Fruit fly (Drosophila melanogaster) whole organism, embryonic: ENCODE results near the gene mthl11.

Source experiments
- ATbp ChIP-seq: fragments of 200-800 bp; sonication (Bioruptor generic); optimal IDR thresholded peaks from 2 replicates; lab custom pipeline; 2017; ENCODE audit warnings: missing biosample characterization, mild to moderate bottlenecking, missing genetic modification characterization, missing genetic modification reagents
- Ada2b ChIP-seq: fragments of 200-800 bp; sonication (Bioruptor generic); IDR thresholded peaks from 2 replicates; pipeline ENCODE4 v1.3.6; 2022; ENCODE audit warnings: missing biosample characterization, missing genetic modification characterization
- Atf3 ChIP-seq: fragments of 200-800 bp; sonication (Bioruptor generic); optimal IDR thresholded peaks from 3 replicates; lab custom pipeline; 2016; ENCODE audit warnings: missing biosample characterization, missing genetic modification characterization
- Atf6 ChIP-seq: fragments of 200-800 bp; sonication (Bioruptor generic); IDR thresholded peaks from 2 replicates; pipeline ENCODE4 v1.3.6; 2022; ENCODE audit warnings: missing biosample characterization, missing genetic modification characterization
- C15 ChIP-seq: fragments of 200-800 bp; sonication (Bioruptor generic); IDR thresholded peaks from 3 replicates; pipeline ENCODE4 v1.3.6; 2022; ENCODE audit warnings: missing biosample characterization, missing genetic modification characterization
- CG11398 ChIP-seq: fragments of 200-800 bp; sonication (Bioruptor generic); optimal IDR thresholded peaks from 2 replicates; lab custom pipeline; 2016; ENCODE audit warnings: missing biosample characterization, missing genetic modification characterization
- CG12219 ChIP-seq: fragments of 200-800 bp; sonication (Bioruptor generic); optimal IDR thresholded peaks from 3 replicates; lab custom pipeline; 2018; ENCODE audit warnings: missing biosample characterization, mild to moderate bottlenecking, missing genetic modification characterization
- CG12236 ChIP-seq: fragments of 200-800 bp; sonication (Bioruptor generic); optimal IDR thresholded peaks from 2 replicates; lab custom pipeline; 2016; ENCODE audit warnings: missing biosample characterization, missing genetic modification characterization
- CG14667 ChIP-seq: fragments of 200-800 bp; sonication (Bioruptor generic); IDR thresholded peaks from 2 replicates; pipeline ENCODE4 v1.3.6; 2022; ENCODE audit warnings: missing biosample characterization, missing genetic modification characterization
- CG14710 ChIP-seq: fragments of 200-800 bp; sonication (Bioruptor generic); optimal IDR thresholded peaks from 3 replicates; lab custom pipeline; 2019; ENCODE audit warnings: missing biosample characterization, mild to moderate bottlenecking, missing genetic modification characterization, moderate library complexity
- CG18262 ChIP-seq: fragments of 200-800 bp; optimal IDR thresholded peaks from 3 replicates; lab custom pipeline; 2019; ENCODE audit warnings: missing biosample characterization, mild to moderate bottlenecking, missing genetic modification characterization, moderate library complexity
- CG2202 ChIP-seq: fragments of 200-800 bp; sonication (Bioruptor generic); optimal IDR thresholded peaks from 2 replicates; lab custom pipeline; 2018; ENCODE audit warnings: missing biosample characterization, mild to moderate bottlenecking, missing genetic modification characterization
- CG2889 ChIP-seq: fragments of 200-800 bp; sonication (Bioruptor generic); IDR thresholded peaks from 3 replicates; pipeline ENCODE4 v1.3.6; 2022; ENCODE audit warnings: missing biosample characterization, missing genetic modification characterization
- CG30403 ChIP-seq: fragments of 200-800 bp; sonication (Bioruptor generic); optimal IDR thresholded peaks from 3 replicates; lab custom pipeline; 2016; ENCODE audit warnings: missing biosample characterization, missing genetic modification characterization
- CG31441 ChIP-seq: fragments of 200-800 bp; sonication (Bioruptor generic); IDR thresholded peaks from 2 replicates; pipeline ENCODE4 v1.3.6; 2022; ENCODE audit warnings: missing biosample characterization, missing genetic modification characterization
- CG32772 ChIP-seq: fragments of 200-800 bp; sonication (Bioruptor generic); IDR thresholded peaks from 2 replicates; pipeline ENCODE4 v1.3.6; 2022; ENCODE audit warnings: missing biosample characterization, missing genetic modification characterization
- CG3407 ChIP-seq: fragments of 200-800 bp; sonication (Bioruptor generic); optimal IDR thresholded peaks from 2 replicates; lab custom pipeline; 2018; ENCODE audit warnings: missing biosample characterization, mild to moderate bottlenecking, missing genetic modification characterization
- CG5245 ChIP-seq: fragments of 200-800 bp; sonication (Bioruptor generic); optimal IDR thresholded peaks from 3 replicates; lab custom pipeline; 2016; ENCODE audit warnings: missing biosample characterization, missing genetic modification characterization
- CG6689 ChIP-seq: fragments of 200-800 bp; sonication (Bioruptor generic); IDR thresholded peaks from 2 replicates; pipeline ENCODE4 v1.3.6; 2022; ENCODE audit warnings: missing biosample characterization, missing genetic modification characterization
- CG6813 ChIP-seq: fragments of 200-800 bp; sonication (Bioruptor generic); optimal IDR thresholded peaks from 2 replicates; lab custom pipeline; 2017; ENCODE audit warnings: missing biosample characterization, missing genetic modification characterization, mild to moderate bottlenecking, moderate library complexity, missing genetic modification reagents
- CG9817 ChIP-seq: fragments of 200-800 bp; sonication (Bioruptor generic); optimal IDR thresholded peaks from 2 replicates; lab custom pipeline; 2018; ENCODE audit warnings: missing biosample characterization, mild to moderate bottlenecking, missing genetic modification characterization, moderate library complexity
- Chrac-16 ChIP-seq: fragments of 200-800 bp; sonication (Bioruptor generic); optimal IDR thresholded peaks from 3 replicates; lab custom pipeline; 2016; ENCODE audit warnings: missing biosample characterization, missing genetic modification characterization
- D ChIP-seq, 2 experiments: fragments of 200-800 bp in 1 of 2; fragments of >200 bp in 1 of 2; sonication (Bioruptor generic) in 1 of 2; optimal IDR thresholded peaks; 2 replicates in 1 of 2; 3 replicates in 1 of 2; lab custom pipeline; 2017; ENCODE audit warnings: mild to moderate bottlenecking in 1 of 2, missing biosample characterization in 1 of 2, missing genetic modification characterization in 1 of 2, missing genetic modification reagents in 1 of 2
- D19A ChIP-seq: fragments of 200-800 bp; optimal IDR thresholded peaks from 3 replicates; lab custom pipeline; 2019; ENCODE audit warnings: missing biosample characterization, mild to moderate bottlenecking, missing genetic modification characterization, moderate library complexity
- Dbx ChIP-seq: fragments of 200-800 bp; sonication (Bioruptor generic); IDR thresholded peaks from 3 replicates; pipeline ENCODE4 v1.3.6; 2022; ENCODE audit warnings: missing biosample characterization, missing genetic modification characterization
- Eip74EF ChIP-seq, 2 experiments: fragments of 200-800 bp in 1 of 2; fragments of >200 bp in 1 of 2; sonication (Bioruptor generic) in 1 of 2; optimal IDR thresholded peaks; 2 replicates each; lab custom pipeline; 2017 to 2019; ENCODE audit warnings: missing biosample characterization in 2 of 2, missing genetic modification characterization in 2 of 2, mild to moderate bottlenecking in 1 of 2, moderate library complexity in 1 of 2
- Fer1 ChIP-seq: fragments of 200-800 bp; sonication (Bioruptor generic); optimal IDR thresholded peaks from 2 replicates; lab custom pipeline; 2017; ENCODE audit warnings: missing biosample characterization, mild to moderate bottlenecking, missing genetic modification characterization
- GATAe ChIP-seq: fragments of 200-800 bp; sonication (Bioruptor generic); conservative IDR thresholded peaks from 2 replicates; pipeline ENCODE4 v1.3.6; 2022; ENCODE audit warnings: missing biosample characterization, missing genetic modification characterization
- H2.0 ChIP-seq: fragments of 200-800 bp; sonication (Bioruptor generic); IDR thresholded peaks from 2 replicates; pipeline ENCODE4 v1.3.6; 2022; ENCODE audit warnings: missing biosample characterization, missing genetic modification characterization
- Lhr ChIP-seq: fragments of 200-800 bp; sonication (Bioruptor generic); optimal IDR thresholded peaks from 3 replicates; lab custom pipeline; 2017; ENCODE audit warnings: mild to moderate bottlenecking, missing biosample characterization, missing genetic modification reagents, missing genetic modification characterization
- Nf-YC ChIP-seq: fragments of 200-800 bp; optimal IDR thresholded peaks from 3 replicates; lab custom pipeline; 2019; ENCODE audit warnings: missing biosample characterization, mild to moderate bottlenecking, missing genetic modification characterization, moderate library complexity
- Ptx1 ChIP-seq: fragments of 200-800 bp; sonication (Bioruptor generic); IDR thresholded peaks from 2 replicates; pipeline ENCODE4 v1.3.6; 2022; ENCODE audit warnings: missing biosample characterization, missing genetic modification characterization
- TFAM ChIP-seq: fragments of 200-800 bp; sonication (Bioruptor generic); optimal IDR thresholded peaks from 2 replicates; lab custom pipeline; 2017; ENCODE audit warnings: missing biosample characterization, missing genetic modification characterization, inconsistent platforms
- Taf1 ChIP-seq: fragments of 200-800 bp; sonication (Bioruptor generic); IDR thresholded peaks from 2 replicates; pipeline ENCODE4 v1.3.6; 2022; ENCODE audit warnings: missing biosample characterization, missing genetic modification characterization
- YL-1 ChIP-seq: fragments of 200-800 bp; sonication (Bioruptor generic); optimal IDR thresholded peaks from 3 replicates; lab custom pipeline; 2017; ENCODE audit warnings: missing biosample characterization, mild to moderate bottlenecking, missing genetic modification characterization
- bab2 ChIP-seq: fragments of 200-800 bp; sonication (Bioruptor generic); optimal IDR thresholded peaks from 2 replicates; lab custom pipeline; 2016; ENCODE audit warnings: missing biosample characterization, missing genetic modification characterization
- bowl ChIP-seq: fragments of 200-800 bp; sonication (Bioruptor generic); IDR thresholded peaks from 2 replicates; pipeline ENCODE4 v1.3.6; 2022; ENCODE audit warnings: missing biosample characterization, missing genetic modification characterization
- chn ChIP-seq: fragments of 200-800 bp; sonication (Bioruptor generic); optimal IDR thresholded peaks from 2 replicates; lab custom pipeline; 2016; ENCODE audit warnings: missing biosample characterization, missing genetic modification characterization
- dmrt99B ChIP-seq: fragments of 200-800 bp; sonication (Bioruptor generic); optimal IDR thresholded peaks from 2 replicates; lab custom pipeline; 2018; ENCODE audit warnings: missing biosample characterization, mild to moderate bottlenecking, missing genetic modification characterization, moderate library complexity
- gce ChIP-seq: fragments of 200-800 bp; sonication (Bioruptor generic); IDR thresholded peaks from 3 replicates; pipeline ENCODE4 v1.3.6; 2022; ENCODE audit warnings: missing biosample characterization, missing genetic modification characterization
- gcm2 ChIP-seq: fragments of 200-800 bp; sonication (Bioruptor generic); optimal IDR thresholded peaks from 2 replicates; lab custom pipeline; 2016; ENCODE audit warnings: missing biosample characterization, missing genetic modification characterization
- ham ChIP-seq: fragments of 200-800 bp; sonication (Bioruptor generic); IDR thresholded peaks from 2 replicates; pipeline ENCODE4 v1.3.6; 2022; ENCODE audit warnings: missing biosample characterization, missing genetic modification characterization
- lbe ChIP-seq: fragments of 200-800 bp; sonication (Bioruptor generic); optimal IDR thresholded peaks from 2 replicates; lab custom pipeline; 2016; ENCODE audit warnings: missing biosample characterization, mild to moderate bottlenecking, missing genetic modification characterization
- lola ChIP-seq, 3 experiments: fragments of >200 bp in 2 of 3; fragments of 200-800 bp in 1 of 3; sonication (Bioruptor generic) in 1 of 3; optimal IDR thresholded peaks; 2 replicates each; lab custom pipeline; 2017 to 2019; ENCODE audit warnings: missing biosample characterization in 3 of 3, missing genetic modification characterization in 3 of 3, mild to moderate bottlenecking in 1 of 3, moderate library complexity in 1 of 3
- nmo ChIP-seq: fragments of 200-800 bp; sonication (Bioruptor generic); optimal IDR thresholded peaks from 2 replicates; lab custom pipeline; 2018; ENCODE audit warnings: missing biosample characterization, mild to moderate bottlenecking, missing genetic modification characterization, moderate library complexity
- phol ChIP-seq: fragments of 200-800 bp; sonication (Bioruptor generic); optimal IDR thresholded peaks from 3 replicates; lab custom pipeline; 2018; ENCODE audit warnings: missing biosample characterization, mild to moderate bottlenecking, missing genetic modification characterization, moderate library complexity
- slp2 ChIP-seq: fragments of 200-800 bp; sonication (Bioruptor generic); optimal IDR thresholded peaks from 2 replicates; lab custom pipeline; 2016; ENCODE audit warnings: missing biosample characterization, missing genetic modification characterization
- toy ChIP-seq: fragments of 200-800 bp; sonication (Bioruptor generic); IDR thresholded peaks from 2 replicates; pipeline ENCODE4 v1.3.6; 2022; ENCODE audit warnings: missing biosample characterization, missing genetic modification characterization
- vfl ChIP-seq: fragments of 200-800 bp; sonication (Bioruptor generic); optimal IDR thresholded peaks from 2 replicates; lab custom pipeline; 2016; ENCODE audit warnings: missing biosample characterization, missing genetic modification characterization
- wor ChIP-seq: fragments of 200-800 bp; sonication (Bioruptor generic); IDR thresholded peaks from 2 replicates; pipeline ENCODE4 v1.3.6; 2022; ENCODE audit warnings: missing biosample characterization, missing genetic modification characterization
- zfh2 ChIP-seq: fragments of 200-800 bp; sonication (Bioruptor generic); optimal IDR thresholded peaks from 2 replicates; lab custom pipeline; 2016; ENCODE audit warnings: missing biosample characterization, missing genetic modification characterization

Gene mthl11

DNA sequence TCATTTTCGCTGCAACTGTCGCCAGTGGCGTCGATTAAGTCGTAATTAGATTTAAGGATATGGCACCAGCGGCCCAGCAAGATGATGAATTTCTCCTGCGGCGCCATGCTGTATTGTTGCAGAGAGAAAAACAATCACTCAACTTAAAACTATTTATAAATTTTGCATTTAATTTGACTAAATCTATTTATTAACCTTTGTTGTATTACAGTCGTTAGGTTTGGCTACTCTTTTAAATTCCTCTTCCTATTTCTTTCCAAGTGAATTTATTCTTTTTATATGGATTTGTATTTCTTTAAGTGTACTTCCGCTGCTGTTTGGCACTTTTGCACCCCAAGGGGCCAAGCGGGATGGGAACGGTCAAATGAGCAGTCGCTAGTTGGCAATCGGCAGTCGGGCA, 48.1 kb downstream of the mthl11 start (continued):
- TF ChIP-seq CG30403 (GFP tag; lab: Kevin White, UChicago) (peak; percentile 25), nmo (GFP tag; lab: Kevin White, UChicago) (peak; percentile 53), CG11398 (no peak), toy (no peak), Fer1 (GFP tag; lab: Kevin White, UChicago) (peak; percentile 9), dmrt99B (tag; lab: Kevin White, UChicago) (peak; percentile 63), CG6813 (peak; percentile 7), vfl (GFP tag; lab: Kevin White, UChicago) (no peak), ham (GFP tag; lab: Robert Waterston, UW) (no peak), CG14710 (tag; lab: Kevin White, UChicago) (peak; percentile 68), CG18262 (tag; lab: Kevin White, UChicago) (peak; percentile 74), YL-1 (GFP tag; lab: Kevin White, UChicago) (no peak), CG32772 (GFP tag; lab: Robert Waterston, UW) (peak; percentile 45; the same call in 1 of the 2 replicates), slp2 (no peak), CG12236 (GFP tag; lab: Kevin White, UChicago) (no peak), CG9817 (tag; lab: Kevin White, UChicago) (no peak), TFAM (no peak), phol (tag; lab: Kevin White, UChicago) (peak; percentile 72), Lhr (peak; percentile 12), CG3407 (GFP tag; lab: Kevin White, UChicago) (peak; percentile 1), zfh2 (GFP tag; lab: Kevin White, UChicago) (no peak), CG12219 (peak; percentile 2), CG5245 (no peak), gcm2 (GFP tag; lab: Kevin White, UChicago) (no peak), H2.0 (GFP tag; lab: Robert Waterston, UW) (peak; percentile 34; the same call in 1 of the 2 replicates), Atf3 (no peak), Chrac-16 (no peak), CG2889 (GFP tag; lab: Robert Waterston, UW) (no peak), CG31441 (peak; percentile 63; the same call in 1 of the 2 replicates), Dbx (no peak), lbe (GFP tag; lab: Kevin White, UChicago) (no peak), bowl (GFP tag; lab: Robert Waterston, UW) (no peak), CG6689 (GFP tag; lab: Robert Waterston, UW) (peak; percentile 37; the same call in 1 of the 2 replicates), wor (GFP tag; lab: Robert Waterston, UW) (0 out of 2 replicates have a peak, but pooled peaks have one; percentile 15), CG2202 (tag; lab: Kevin White, UChicago) (peak; percentile 6), D (optimal IDR thresholded peaks at IDR 0.05; lab: Kevin White, UChicago) (no peak), D (GFP tag; optimal IDR thresholded peaks at IDR 0.05; lab: Kevin White, UChicago) (peak; percentile 66), Taf1 (GFP tag; lab: Robert Waterston, UW) (no peak), gce (GFP tag; lab: Robert Waterston, UW) (0 out of 3 replicates have a peak, but pooled peaks have one; percentile 13), ATbp (GFP tag; lab: Kevin White, UChicago) (peak; percentile 41), chn (GFP tag; lab: Kevin White, UChicago) (peak; percentile 12), Ptx1 (GFP tag; lab: Robert Waterston, UW) (peak; percentile 21; the same call in 1 of the 2 replicates), D19A (tag; lab: Kevin White, UChicago) (peak; percentile 59), C15 (no peak), Atf6 (GFP tag; lab: Robert Waterston, UW) (no peak), CG14667 (GFP tag; lab: Robert Waterston, UW) (no peak), Ada2b (0 out of 2 replicates have a peak, but pooled peaks have one; percentile 12), lola (GFP tag; optimal IDR thresholded peaks at IDR 0.05; lab: Kevin White, UChicago) (peak in 1 of 3 experiments; percentile 69), Eip74EF (GFP tag; optimal IDR thresholded peaks at IDR 0.05; lab: Kevin White, UChicago) (peak in 1 of 2 experiments; percentile 19), Nf-YC (no peak), bab2 (GFP tag; lab: Kevin White, UChicago) (no peak), GATAe (no peak)
